Fruit fly (Drosophila melanogaster) whole organism: ENCODE data around the gene CG42367.

Experiments
- CG8478 ChIP-seq: fragments of >200 bp; optimal IDR thresholded peaks from 2 replicates; lab custom pipeline; 2018; ENCODE audit warnings: inconsistent platforms
- Dll ChIP-seq: fragments of >200 bp; optimal IDR thresholded peaks from 2 replicates; lab custom pipeline; 2017
- EcR ChIP-seq, 2 experiments: fragments of >200 bp; optimal IDR thresholded peaks; 2 replicates each; lab custom pipeline; 2017; ENCODE audit warnings: missing biosample characterization in 2 of 2, missing genetic modification characterization in 2 of 2, missing genetic modification reagents in 2 of 2
- pan ChIP-seq: fragments of >200 bp; optimal IDR thresholded peaks from 2 replicates; lab custom pipeline; 2017
- psq ChIP-seq: fragments of >200 bp; optimal IDR thresholded peaks from 2 replicates; lab custom pipeline; 2017
- usp ChIP-seq: fragments of >200 bp; optimal IDR thresholded peaks from 2 replicates; lab custom pipeline; 2017; ENCODE audit warnings: missing biosample characterization, missing genetic modification characterization, mixed read lengths

The CG42367 gene

dm6 chr2L:9907320-9908256 lies 22.8 kb upstream of the CG42367 start:
- TF ChIP-seq Dll (lab: Kevin White, UChicago) (no peak), pan (no peak), psq (no peak), EcR (GFP tag; optimal IDR thresholded peaks at IDR 0.05; lab: Kevin White, UChicago) (no peak), CG8478 (no peak), usp (GFP tag; lab: Kevin White, UChicago) (no peak)

dm6 chr2L:9908468-9908967 lies 21.9 kb upstream of the CG42367 start, which contains the start of gene CG13124:
TSS of gene CG13124 (minus strand) at chr2L:9908633.
- no peak for TF ChIP-seq psq
- TF ChIP-seq EcR (GFP tag; optimal IDR thresholded peaks at IDR 0.05; lab: Kevin White, UChicago), result no peak
- no peak for TF ChIP-seq CG8478

dm6 chr2L:9911783-9912182 lies 18.6 kb upstream of the CG42367 start:
- TF ChIP-seq usp (GFP tag; lab: Kevin White, UChicago) (no peak), psq (no peak), pan (no peak), Dll (lab: Kevin White, UChicago) (no peak), EcR (GFP tag; optimal IDR thresholded peaks at IDR 0.05; lab: Kevin White, UChicago) (no peak), CG8478 (no peak)

dm6 chr2L:9912570-9913260 lies 17.7 kb upstream of the CG42367 start, which contains the start of the genes Etl1 and Srp54:
TSS of gene Etl1 (minus strand) at chr2L:9912608.
TSS of gene Srp54 (plus strand) at chr2L:9912911.
- TF ChIP-seq pan (no peak), psq (no peak)

dm6 chr2L:9915011-9915850 lies 15.1 kb upstream of the CG42367 start, which contains the start of gene yip2:
TSS of gene yip2 (plus strand) at chr2L:9915253.
- TF ChIP-seq pan (no peak), Dll (lab: Kevin White, UChicago) (no peak), EcR (GFP tag; optimal IDR thresholded peaks at IDR 0.05; lab: Kevin White, UChicago) (no peak), CG8478 (no peak), usp (GFP tag; lab: Kevin White, UChicago) (no peak), psq (no peak)

DNA sequence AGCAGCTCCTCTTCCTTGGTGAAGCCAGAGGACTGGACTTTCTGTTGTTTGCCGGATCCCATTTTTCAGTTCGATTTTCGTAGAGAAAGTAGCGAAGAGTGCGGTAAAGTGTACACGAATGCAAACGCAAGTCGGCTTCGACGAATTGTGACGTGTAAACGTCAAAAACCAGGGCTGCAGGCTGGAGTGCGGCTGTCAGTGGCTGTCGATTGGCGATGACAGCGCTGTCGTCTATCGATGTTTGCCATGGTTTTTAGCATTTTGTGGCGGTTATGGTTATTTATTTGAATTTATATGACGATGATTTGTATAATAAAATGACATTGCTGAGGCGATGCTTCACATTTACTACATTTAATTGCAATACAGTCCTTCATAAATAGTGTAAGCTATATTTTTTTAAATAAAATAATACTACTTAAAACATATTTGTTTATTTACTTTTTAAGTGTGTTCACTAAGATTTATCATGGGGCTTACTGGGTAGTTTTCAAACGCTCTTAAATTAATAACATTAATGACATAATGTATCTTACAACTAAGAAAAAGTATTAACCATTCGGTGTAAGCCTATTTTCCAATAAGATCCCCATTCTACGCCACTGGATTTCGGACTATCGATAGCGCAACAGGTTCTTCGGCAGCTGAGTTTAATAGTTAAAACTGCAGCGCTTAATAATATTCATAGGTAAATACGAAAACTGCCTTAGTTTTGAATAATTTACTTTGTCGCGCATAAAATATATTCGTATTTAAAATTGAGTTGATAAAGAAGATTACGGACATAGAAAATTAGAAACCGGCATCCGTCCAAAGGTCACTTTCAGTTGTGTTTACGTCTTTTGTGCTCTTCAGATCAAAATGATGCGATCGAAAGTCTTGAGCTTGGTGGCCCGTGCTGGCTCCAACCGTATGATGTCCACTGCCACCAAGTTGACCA lies 12.1 kb upstream of the CG42367 start, which contains the start of the genes CG5885 and CG4598:
CG5885 (minus strand) TSS at position 311 of the 940 bp plus-strand sequence.
CG4598 (plus strand) TSS at position 599 of the 940 bp plus-strand sequence.
- TF ChIP-seq psq (no peak), Dll (lab: Kevin White, UChicago) (no peak), CG8478 (no peak), pan (no peak), EcR (GFP tag; optimal IDR thresholded peaks at IDR 0.05; lab: Kevin White, UChicago) (no peak), usp (GFP tag; lab: Kevin White, UChicago) (no peak)

- TF ChIP-seq EcR (GFP tag; optimal IDR thresholded peaks at IDR 0.05; lab: Kevin White, UChicago) (no peak), usp (GFP tag; lab: Kevin White, UChicago) (no peak), CG8478 (no peak)
These were observed 11.2 kb upstream of the CG42367 start for dm6 chr2L:9919218-9919617.

DNA sequence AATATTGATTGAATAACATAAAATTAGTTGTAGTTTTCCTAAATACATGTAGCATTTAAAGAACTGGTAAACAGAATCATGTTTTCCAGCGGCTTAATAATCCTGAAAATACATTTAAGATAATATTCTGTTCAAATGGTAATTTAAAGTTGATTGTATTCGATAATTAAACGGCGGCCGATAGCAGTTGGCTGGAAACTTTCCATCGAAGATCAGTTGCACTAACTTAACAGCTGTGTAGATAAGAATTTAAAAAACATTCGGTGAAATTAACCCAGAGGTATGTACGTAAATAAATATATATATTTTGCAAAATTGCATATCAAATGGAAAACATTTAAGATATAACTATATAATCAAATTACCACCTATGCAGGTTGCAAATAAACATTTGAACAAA lies 10.4 kb upstream of the CG42367 start, which contains the start of gene CG4594:
CG4594 (plus strand) TSS at position 212 of the 400 bp plus-strand sequence.
- TF ChIP-seq CG8478, result no peak

- TF ChIP-seq Dll (lab: Kevin White, UChicago) (no peak), psq (no peak), CG8478 (no peak), usp (GFP tag; lab: Kevin White, UChicago) (no peak)
These were observed 9.0 kb upstream of the CG42367 start, which contains the start of gene CG4592 for dm6 chr2L:9921401-9921800. TSS of gene CG4592 (plus strand) at chr2L:9921633.

DNA sequence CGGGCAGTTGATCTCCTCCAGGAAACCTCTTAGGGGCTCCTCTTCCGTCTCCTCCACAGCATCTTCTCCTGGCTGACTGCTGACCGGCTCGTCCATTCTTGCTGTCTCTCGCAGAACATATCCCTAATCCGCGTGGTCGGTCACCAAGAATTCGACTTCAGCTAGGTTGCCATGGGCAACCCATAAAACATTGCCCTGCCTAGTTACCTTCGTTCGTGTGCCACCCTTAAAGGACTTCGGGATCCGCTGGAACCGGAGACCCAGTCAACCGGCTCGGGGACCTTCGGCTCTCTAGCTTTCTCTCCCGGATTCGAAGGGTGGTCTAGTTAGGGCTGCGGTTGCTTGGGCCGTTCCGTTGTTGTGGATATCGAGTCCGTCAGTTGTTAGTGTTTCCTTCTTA lies 5.6 kb upstream of the CG42367 start, which contains the start of the genes TbCMF46 and CG42366:
TbCMF46 (minus strand) TSS at position 101 of the 400 bp plus-strand sequence.
CG42366 (plus strand) TSS at position 397 of the 400 bp plus-strand sequence.
- no peak for TF ChIP-seq psq
- no peak for TF ChIP-seq pan
- TF ChIP-seq Dll (lab: Kevin White, UChicago), result no peak
- TF ChIP-seq CG8478, result no peak
- TF ChIP-seq usp (GFP tag; lab: Kevin White, UChicago), result no peak
- no peak for TF ChIP-seq EcR (GFP tag; optimal IDR thresholded peaks at IDR 0.05; lab: Kevin White, UChicago)

DNA sequence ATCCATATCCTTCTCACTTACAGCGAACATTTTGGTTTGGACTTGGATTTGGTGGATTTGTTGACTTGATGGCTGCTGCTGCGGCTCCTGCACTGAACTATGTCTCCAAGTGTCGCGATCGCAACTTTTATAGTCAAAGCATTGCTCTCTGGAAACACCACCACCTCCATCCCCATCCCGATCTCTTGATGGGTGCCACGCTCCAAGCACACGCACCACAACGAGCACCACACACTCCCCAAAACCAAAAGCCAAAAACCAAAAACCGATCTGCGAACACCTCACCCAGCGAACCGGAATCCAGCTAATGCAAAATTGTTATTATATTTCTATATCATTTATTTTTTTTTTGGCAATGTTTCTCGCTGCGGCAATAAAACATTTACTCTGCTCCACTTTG lies 2.7 kb downstream of the CG42367 start, which contains the start of gene Cpr30F:
Cpr30F (minus strand) TSS at position 101 of the 400 bp plus-strand sequence.
- TF ChIP-seq pan (no peak), psq (no peak), Dll (lab: Kevin White, UChicago) (no peak), usp (GFP tag; lab: Kevin White, UChicago) (no peak), EcR (GFP tag; optimal IDR thresholded peaks at IDR 0.05; lab: Kevin White, UChicago) (no peak), CG8478 (no peak)
